Worm (Caenorhabditis elegans) whole organism, L3 larva: ENCODE results near the gene bmy-1.

Experiments used
- R02D3.7 ChIP-seq: fragments of 150-350 bp; optimal IDR thresholded peaks from 2 replicates; lab custom pipeline; 2014; ENCODE audit warnings: missing biosample characterization, missing genetic modification characterization
- aly-2 ChIP-seq: fragments of 150-350 bp; optimal IDR thresholded peaks from 2 replicates; lab custom pipeline; 2014; ENCODE audit warnings: missing biosample characterization, missing genetic modification characterization
- ama-1 ChIP-seq: fragments of 150-350 bp; optimal IDR thresholded peaks from 2 replicates; lab custom pipeline; 2018
- ceh-16 ChIP-seq: sonication (generic microtip); optimal IDR thresholded peaks from 2 replicates; lab custom pipeline; 2017; ENCODE audit warnings: missing biosample characterization, missing genetic modification characterization
- ceh-82 ChIP-seq: fragments of 150-350 bp; optimal IDR thresholded peaks from 2 replicates; lab custom pipeline; 2014; ENCODE audit warnings: missing biosample characterization, missing genetic modification characterization
- ceh-9 ChIP-seq: sonication (generic microtip); optimal IDR thresholded peaks from 2 replicates; lab custom pipeline; 2018; ENCODE audit warnings: missing biosample characterization, missing genetic modification characterization
- egl-27 ChIP-seq: sonication (generic microtip); optimal IDR thresholded peaks from 4 replicates; lab custom pipeline; 2017; ENCODE audit warnings: missing biosample characterization, missing genetic modification reagents, missing genetic modification characterization
- egl-5 ChIP-seq: fragments of 150-350 bp; optimal IDR thresholded peaks from 2 replicates; lab custom pipeline; 2017; ENCODE audit warnings: missing biosample characterization, missing genetic modification reagents, missing genetic modification characterization, inconsistent platforms
- elt-2 ChIP-seq: sonication (generic microtip); optimal IDR thresholded peaks from 2 replicates; lab custom pipeline; 2016; ENCODE audit warnings: missing genetic modification reagents, mild to moderate bottlenecking, missing genetic modification characterization, missing compliant biosample characterization
- elt-3 ChIP-seq, 3 experiments: fragments of 150-350 bp in 1 of 3; sonication (generic microtip) in 2 of 3; optimal IDR thresholded peaks; 2 replicates in 2 of 3; 4 replicates in 1 of 3; lab custom pipeline; 2014 to 2017; ENCODE audit warnings: missing biosample characterization in 3 of 3, missing genetic modification characterization in 3 of 3
- eor-1 ChIP-seq, 2 experiments: fragments of 150-350 bp; optimal IDR thresholded peaks; 2 replicates each; lab custom pipeline; 2014 to 2018; ENCODE audit warnings: missing biosample characterization in 2 of 2, missing genetic modification characterization in 2 of 2
- fkh-2 ChIP-seq: fragments of 150-350 bp; optimal IDR thresholded peaks from 2 replicates; lab custom pipeline; 2014; ENCODE audit warnings: missing biosample characterization, missing genetic modification reagents, missing genetic modification characterization
- fos-1 ChIP-seq: fragments of 150-350 bp; optimal IDR thresholded peaks from 2 replicates; lab custom pipeline; 2014; ENCODE audit warnings: missing biosample characterization, missing genetic modification characterization
- hmg-11 ChIP-seq: sonication (generic microtip); optimal IDR thresholded peaks from 2 replicates; lab custom pipeline; 2016; ENCODE audit warnings: missing genetic modification characterization, missing compliant biosample characterization
- lsy-12 ChIP-seq: sonication (generic microtip); optimal IDR thresholded peaks from 2 replicates; lab custom pipeline; 2016; ENCODE audit warnings: mild to moderate bottlenecking, missing genetic modification characterization, missing compliant biosample characterization
- mdl-1 ChIP-seq: fragments of 150-350 bp; optimal IDR thresholded peaks from 2 replicates; lab custom pipeline; 2014; ENCODE audit warnings: missing biosample characterization, missing genetic modification characterization
- nfya-1 ChIP-seq: sonication (generic microtip); optimal IDR thresholded peaks from 2 replicates; lab custom pipeline; 2017; ENCODE audit warnings: missing genetic modification characterization, mild to moderate bottlenecking, missing compliant biosample characterization, antibody characterized with exemption, moderate library complexity; ENCODE audit not compliant: insufficient read depth
- nhr-11 ChIP-seq: fragments of 150-350 bp; optimal IDR thresholded peaks from 2 replicates; lab custom pipeline; 2014; ENCODE audit warnings: missing biosample characterization, missing genetic modification characterization
- nhr-12 ChIP-seq: fragments of 150-350 bp; optimal IDR thresholded peaks from 2 replicates; lab custom pipeline; 2014; ENCODE audit warnings: missing biosample characterization, missing genetic modification characterization
- nhr-237 ChIP-seq: fragments of 150-350 bp; optimal IDR thresholded peaks from 2 replicates; lab custom pipeline; 2014; ENCODE audit warnings: missing biosample characterization, missing genetic modification characterization
- nhr-25 ChIP-seq: sonication (generic microtip); optimal IDR thresholded peaks from 2 replicates; lab custom pipeline; 2017; ENCODE audit warnings: missing biosample characterization, missing genetic modification characterization
- nhr-28 ChIP-seq: fragments of 150-350 bp; optimal IDR thresholded peaks from 2 replicates; lab custom pipeline; 2014; ENCODE audit warnings: missing biosample characterization, missing genetic modification characterization
- nhr-43 ChIP-seq: sonication (generic microtip); optimal IDR thresholded peaks from 2 replicates; lab custom pipeline; 2016; ENCODE audit warnings: mild to moderate bottlenecking, missing genetic modification characterization, missing compliant biosample characterization; ENCODE audit not compliant: poor library complexity, severe bottlenecking
- nhr-67 ChIP-seq: fragments of 150-350 bp; optimal IDR thresholded peaks from 2 replicates; lab custom pipeline; 2014; ENCODE audit warnings: missing biosample characterization, missing genetic modification characterization
- nhr-76 ChIP-seq: fragments of 150-350 bp; sonication (generic microtip); optimal IDR thresholded peaks from 5 replicates; lab custom pipeline; 2014; ENCODE audit warnings: missing biosample characterization, missing genetic modification characterization
- nhr-77 ChIP-seq: fragments of 150-350 bp; optimal IDR thresholded peaks from 2 replicates; lab custom pipeline; 2014; ENCODE audit warnings: missing biosample characterization, missing genetic modification characterization
- pha-4 ChIP-seq: fragments of 150-350 bp; optimal IDR thresholded peaks from 2 replicates; lab custom pipeline; 2014; ENCODE audit warnings: missing biosample characterization, missing genetic modification reagents, missing genetic modification characterization
- pqm-1 ChIP-seq: fragments of 150-350 bp; optimal IDR thresholded peaks from 2 replicates; lab custom pipeline; 2017; ENCODE audit warnings: missing biosample characterization, missing genetic modification characterization, inconsistent platforms
- sea-2 ChIP-seq: fragments of 150-350 bp; sonication (generic microtip); optimal IDR thresholded peaks from 4 replicates; lab custom pipeline; 2014; ENCODE audit warnings: missing biosample characterization, missing genetic modification reagents, missing genetic modification characterization
- snpc-4 ChIP-seq: fragments of 150-350 bp; optimal IDR thresholded peaks from 2 replicates; lab custom pipeline; 2014; ENCODE audit warnings: missing biosample characterization, missing genetic modification characterization
- tbx-2 ChIP-seq: sonication (generic microtip); optimal IDR thresholded peaks from 2 replicates; lab custom pipeline; 2016; ENCODE audit warnings: mild to moderate bottlenecking, missing genetic modification characterization, missing compliant biosample characterization
- unc-39 ChIP-seq: sonication (generic microtip); optimal IDR thresholded peaks from 4 replicates; lab custom pipeline; 2017; ENCODE audit warnings: missing biosample characterization, missing genetic modification characterization
- unc-62 ChIP-seq: fragments of 150-350 bp; sonication (generic microtip); optimal IDR thresholded peaks from 4 replicates; lab custom pipeline; 2014; ENCODE audit warnings: missing biosample characterization, missing genetic modification reagents, missing genetic modification characterization
- ztf-4 ChIP-seq: fragments of 150-350 bp; optimal IDR thresholded peaks from 2 replicates; lab custom pipeline; 2014; ENCODE audit warnings: missing biosample characterization, missing genetic modification characterization

bmy-1 gene

ce11 chrII:5391447-5391846 lies 33.0 kb downstream of the bmy-1 start:
- no peak for TF ChIP-seq fos-1
- no peak for TF ChIP-seq snpc-4
- no peak for TF ChIP-seq sea-2 (GFP tag; lab: Kevin White, UChicago)
- TF ChIP-seq tbx-2 (tag; lab: Kevin White, UChicago), result no peak
- TF ChIP-seq aly-2 (tag; lab: Kevin White, UChicago), result no peak
- no peak for TF ChIP-seq elt-2
- no peak for TF ChIP-seq nhr-11 (tag; lab: Kevin White, UChicago)

- TF ChIP-seq ceh-16 (tag; lab: Kevin White, UChicago), result no peak
- no peak for TF ChIP-seq nhr-43
- no peak for TF ChIP-seq pqm-1 (tag; lab: Kevin White, UChicago)
- TF ChIP-seq fos-1, result no peak
- TF ChIP-seq pha-4 (tag; lab: Kevin White, UChicago), result no peak
- no peak for TF ChIP-seq nhr-25
- TF ChIP-seq mdl-1 (tag; lab: Kevin White, UChicago), result no peak
- no peak for TF ChIP-seq nhr-237 (tag; lab: Kevin White, UChicago)
- TF ChIP-seq nhr-67 (tag; lab: Kevin White, UChicago), result no peak
- no peak for TF ChIP-seq ama-1 (lab: Kevin White, UChicago)
- no peak for TF ChIP-seq aly-2 (tag; lab: Kevin White, UChicago)
- TF ChIP-seq ceh-82, result no peak
- TF ChIP-seq elt-3 (tag; optimal IDR thresholded peaks at IDR 0.05; lab: Kevin White, UChicago), result no peak
- no peak for TF ChIP-seq unc-39
- TF ChIP-seq nhr-28 (tag; lab: Kevin White, UChicago), result no peak
- TF ChIP-seq R02D3.7 (tag; lab: Kevin White, UChicago), result no peak
- TF ChIP-seq unc-62 (GFP tag; lab: Kevin White, UChicago), result no peak
- TF ChIP-seq hmg-11, result no peak
- TF ChIP-seq ceh-9 (tag; lab: Kevin White, UChicago), result no peak
- no peak for TF ChIP-seq elt-2
Measured at ce11 chrII:5393090-5393489, 34.6 kb downstream of the bmy-1 start, which contains the start of gene brap-2. Gene brap-2, minus strand, starts transcription at chrII:5393190.

- TF ChIP-seq fos-1 (no peak), lsy-12 (tag; lab: Kevin White, UChicago) (no peak), ceh-16 (tag; lab: Kevin White, UChicago) (no peak), nhr-76 (tag; lab: Kevin White, UChicago) (no peak), nhr-77 (tag; lab: Kevin White, UChicago) (no peak), nhr-237 (tag; lab: Kevin White, UChicago) (no peak), nfya-1 (tag; lab: Kevin White, UChicago) (no peak), nhr-43 (no peak), ceh-82 (no peak), egl-5 (no peak)
- TF ChIP-seq, all 47 proteins: peak for 0
Measured at ce11 chrII:5395594-5395993, 37.1 kb downstream of the bmy-1 start, which contains the start of gene pink-1. Gene pink-1, minus strand, starts transcription at chrII:5395694.

ce11 chrII:5398779-5399178 lies 40.3 kb downstream of the bmy-1 start, which contains the start of gene fbxl-3:
Gene fbxl-3, minus strand, starts transcription at chrII:5398902.
- TF ChIP-seq ztf-4 (tag; lab: Kevin White, UChicago) (no peak), sea-2 (GFP tag; lab: Kevin White, UChicago) (no peak), nfya-1 (tag; lab: Kevin White, UChicago) (no peak), ama-1 (lab: Kevin White, UChicago) (no peak), hmg-11 (peak; percentile 22), nhr-12 (tag; lab: Kevin White, UChicago) (no peak), egl-5 (no peak)

ce11 chrII:5399201-5399600 lies 40.7 kb downstream of the bmy-1 start, which contains the start of gene mog-5:
Gene mog-5, plus strand, starts transcription at chrII:5399538.
- TF ChIP-seq pqm-1 (tag; lab: Kevin White, UChicago) (no peak), pha-4 (tag; lab: Kevin White, UChicago) (peak; percentile 50), nhr-77 (tag; lab: Kevin White, UChicago) (no peak), elt-2 (peak; percentile 40), hmg-11 (peak; percentile 30), egl-27 (no peak)

ce11 chrII:5407548-5407947 lies 49.1 kb downstream of the bmy-1 start, which contains the start of gene clec-141:
Gene clec-141, minus strand, starts transcription at chrII:5407648.
- no peak for TF ChIP-seq eor-1 (tag; optimal IDR thresholded peaks at IDR 0.05; lab: Kevin White, UChicago)
- TF ChIP-seq fkh-2, result no peak
